Fruit fly (Drosophila melanogaster) whole organism, embryonic: ENCODE results near the gene SNRPG.

Source experiments
- ATbp ChIP-seq: fragments of 200-800 bp; sonication (Bioruptor generic); optimal IDR thresholded peaks from 2 replicates; lab custom pipeline; 2017; ENCODE audit warnings: missing biosample characterization, mild to moderate bottlenecking, missing genetic modification characterization, missing genetic modification reagents
- CG10267 ChIP-seq: fragments of 200-800 bp; sonication (Bioruptor generic); optimal IDR thresholded peaks from 2 replicates; lab custom pipeline; 2018; ENCODE audit warnings: missing biosample characterization, mild to moderate bottlenecking, missing genetic modification characterization, moderate library complexity
- CG11247 ChIP-seq: fragments of 200-800 bp; sonication (Bioruptor generic); IDR thresholded peaks from 2 replicates; pipeline ENCODE4 v1.3.6; 2022; ENCODE audit warnings: missing biosample characterization, missing genetic modification characterization
- CG12071 ChIP-seq: fragments of 200-800 bp; sonication (Bioruptor generic); optimal IDR thresholded peaks from 3 replicates; lab custom pipeline; 2018; ENCODE audit warnings: missing biosample characterization, mild to moderate bottlenecking, missing genetic modification characterization
- CG12391 ChIP-seq: fragments of 200-800 bp; sonication (Bioruptor generic); optimal IDR thresholded peaks from 3 replicates; lab custom pipeline; 2018; ENCODE audit warnings: missing biosample characterization, mild to moderate bottlenecking, missing genetic modification characterization, moderate library complexity
- CG13287 ChIP-seq: fragments of 200-800 bp; sonication (Bioruptor generic); IDR thresholded peaks from 2 replicates; pipeline ENCODE4 v1.3.6; 2022; ENCODE audit warnings: missing biosample characterization, missing genetic modification characterization; ENCODE audit not compliant: partially characterized antibody
- CG14710 ChIP-seq: fragments of 200-800 bp; sonication (Bioruptor generic); optimal IDR thresholded peaks from 3 replicates; lab custom pipeline; 2019; ENCODE audit warnings: missing biosample characterization, mild to moderate bottlenecking, missing genetic modification characterization, moderate library complexity
- CG14860 ChIP-seq: fragments of 200-800 bp; sonication (Bioruptor generic); IDR thresholded peaks from 3 replicates; pipeline ENCODE4 v1.3.6; 2022; ENCODE audit warnings: missing biosample characterization, missing genetic modification characterization; ENCODE audit not compliant: partially characterized antibody
- CG18262 ChIP-seq: fragments of 200-800 bp; optimal IDR thresholded peaks from 3 replicates; lab custom pipeline; 2019; ENCODE audit warnings: missing biosample characterization, mild to moderate bottlenecking, missing genetic modification characterization, moderate library complexity
- CG2116 ChIP-seq: fragments of 200-800 bp; sonication (Bioruptor generic); optimal IDR thresholded peaks from 3 replicates; lab custom pipeline; 2018; ENCODE audit warnings: missing biosample characterization, mild to moderate bottlenecking, missing genetic modification characterization
- CG30020 ChIP-seq: fragments of 200-800 bp; optimal IDR thresholded peaks from 2 replicates; lab custom pipeline; 2019; ENCODE audit warnings: missing biosample characterization, mild to moderate bottlenecking, missing genetic modification characterization, moderate library complexity
- CG32532 ChIP-seq: fragments of 200-800 bp; sonication (Bioruptor generic); IDR thresholded peaks from 2 replicates; pipeline ENCODE4 v1.3.6; 2022; ENCODE audit warnings: missing biosample characterization, missing genetic modification characterization
- CG4360 ChIP-seq: fragments of 200-800 bp; sonication (Bioruptor generic); IDR thresholded peaks from 2 replicates; pipeline ENCODE4 v1.3.6; 2022; ENCODE audit warnings: missing biosample characterization, missing genetic modification characterization
- CG4707 ChIP-seq: fragments of 200-800 bp; sonication (Bioruptor generic); optimal IDR thresholded peaks from 2 replicates; lab custom pipeline; 2018; ENCODE audit warnings: missing biosample characterization, mild to moderate bottlenecking, missing genetic modification characterization, moderate library complexity
- CG8290 ChIP-seq, 3 experiments: fragments of 200-800 bp; sonication (Bioruptor generic); optimal IDR thresholded peaks; 2 replicates each; lab custom pipeline; 2016 to 2019; ENCODE audit warnings: missing biosample characterization in 3 of 3, missing genetic modification characterization in 3 of 3, mild to moderate bottlenecking in 2 of 3, moderate library complexity in 1 of 3
- CG9727 ChIP-seq: fragments of 200-800 bp; sonication (Bioruptor generic); optimal IDR thresholded peaks from 3 replicates; lab custom pipeline; 2017; ENCODE audit warnings: missing biosample characterization, mild to moderate bottlenecking, missing genetic modification characterization
- Dip2 ChIP-seq: fragments of 200-800 bp; sonication (Bioruptor generic); IDR thresholded peaks from 2 replicates; pipeline ENCODE4 v1.3.6; 2022; ENCODE audit warnings: missing biosample characterization, missing genetic modification characterization
- Doc2 ChIP-seq: fragments of 200-800 bp; sonication (Bioruptor generic); IDR thresholded peaks from 2 replicates; pipeline ENCODE4 v1.3.6; 2022; ENCODE audit warnings: missing biosample characterization, missing genetic modification characterization
- Dp ChIP-seq: fragments of 200-800 bp; sonication (Bioruptor generic); optimal IDR thresholded peaks from 2 replicates; lab custom pipeline; 2018; ENCODE audit warnings: missing biosample characterization, mild to moderate bottlenecking, missing genetic modification characterization, moderate library complexity
- E2f2 ChIP-seq: fragments of 200-800 bp; sonication (Bioruptor generic); IDR thresholded peaks from 2 replicates; pipeline ENCODE4 v1.3.6; 2022; ENCODE audit warnings: missing biosample characterization, missing genetic modification characterization
- HLH4C ChIP-seq: fragments of 200-800 bp; sonication (Bioruptor generic); IDR thresholded peaks from 3 replicates; pipeline ENCODE4 v1.3.6; 2022; ENCODE audit warnings: missing biosample characterization, missing genetic modification characterization; ENCODE audit not compliant: partially characterized antibody
- Hr39 ChIP-seq: fragments of >200 bp; optimal IDR thresholded peaks from 2 replicates; lab custom pipeline; 2017
- Med ChIP-seq: fragments of 200-800 bp; sonication (Bioruptor generic); peaks from one replicate; lab custom pipeline; 2016; ENCODE audit warnings: missing biosample characterization, missing genetic modification characterization, mild to moderate bottlenecking, inconsistent platforms, moderate library complexity
- Pdp1 ChIP-seq, 2 experiments: fragments of 200-800 bp; sonication (Bioruptor generic); optimal IDR thresholded peaks; 3 replicates each; lab custom pipeline; 2016; ENCODE audit warnings: missing biosample characterization in 2 of 2, missing genetic modification characterization in 2 of 2, mild to moderate bottlenecking in 1 of 2, moderate library complexity in 1 of 2
- Rfx ChIP-seq: fragments of 200-800 bp; sonication (Bioruptor generic); IDR thresholded peaks from 2 replicates; pipeline ENCODE4 v1.3.6; 2022; ENCODE audit warnings: missing biosample characterization, missing genetic modification characterization
- Tbp ChIP-seq: fragments of >200 bp; optimal IDR thresholded peaks from 2 replicates; lab custom pipeline; 2018; ENCODE audit warnings: missing biosample characterization, missing genetic modification characterization
- Xbp1 ChIP-seq: fragments of 200-800 bp; sonication (Bioruptor generic); optimal IDR thresholded peaks from 3 replicates; lab custom pipeline; 2016; ENCODE audit warnings: missing biosample characterization, mild to moderate bottlenecking, missing genetic modification characterization
- Xrp1 ChIP-seq: fragments of 200-800 bp; sonication (Bioruptor generic); IDR thresholded peaks from 2 replicates; pipeline ENCODE4 v1.3.6; 2022; ENCODE audit warnings: missing biosample characterization, missing genetic modification characterization
- bsh ChIP-seq, 2 experiments: fragments of 200-800 bp; sonication (Bioruptor generic); optimal IDR thresholded peaks; 2 replicates each; lab custom pipeline; 2017 to 2018; ENCODE audit warnings: mild to moderate bottlenecking in 2 of 2, missing biosample characterization in 2 of 2, missing genetic modification characterization in 2 of 2, moderate library complexity in 1 of 2
- chinmo ChIP-seq: fragments of 200-800 bp; sonication (Bioruptor generic); IDR thresholded peaks from 4 replicates; pipeline ENCODE4 v1.3.6; 2022; ENCODE audit warnings: missing biosample characterization, missing genetic modification characterization; ENCODE audit not compliant: partially characterized antibody
- exex ChIP-seq: fragments of 200-800 bp; sonication (Bioruptor generic); optimal IDR thresholded peaks from 4 replicates; lab custom pipeline; 2018; ENCODE audit warnings: missing biosample characterization, mild to moderate bottlenecking, missing genetic modification characterization, moderate library complexity
- gcm ChIP-seq: fragments of 200-800 bp; sonication (Bioruptor generic); optimal IDR thresholded peaks from 2 replicates; lab custom pipeline; 2019; ENCODE audit warnings: missing biosample characterization, mild to moderate bottlenecking, missing genetic modification characterization, moderate library complexity
- hb ChIP-seq: fragments of 200-800 bp; sonication (Bioruptor generic); IDR thresholded peaks from 3 replicates; pipeline ENCODE4 v1.3.6; 2022; ENCODE audit warnings: missing biosample characterization, missing genetic modification characterization; ENCODE audit not compliant: partially characterized antibody
- hbn ChIP-seq: fragments of 200-800 bp; sonication (Bioruptor generic); IDR thresholded peaks from 2 replicates; pipeline ENCODE4 v1.3.6; 2022; ENCODE audit warnings: missing biosample characterization, missing genetic modification characterization; ENCODE audit not compliant: partially characterized antibody
- her ChIP-seq: fragments of 200-800 bp; sonication (Bioruptor generic); optimal IDR thresholded peaks from 2 replicates; lab custom pipeline; 2016; ENCODE audit warnings: missing biosample characterization, missing genetic modification characterization
- lbe ChIP-seq: fragments of 200-800 bp; sonication (Bioruptor generic); optimal IDR thresholded peaks from 2 replicates; lab custom pipeline; 2016; ENCODE audit warnings: missing biosample characterization, mild to moderate bottlenecking, missing genetic modification characterization
- mld ChIP-seq: fragments of 200-800 bp; sonication (Bioruptor generic); IDR thresholded peaks from 3 replicates; pipeline ENCODE4 v1.3.6; 2022; ENCODE audit warnings: missing biosample characterization, missing genetic modification characterization; ENCODE audit not compliant: partially characterized antibody
- nmo ChIP-seq: fragments of 200-800 bp; sonication (Bioruptor generic); optimal IDR thresholded peaks from 2 replicates; lab custom pipeline; 2018; ENCODE audit warnings: missing biosample characterization, mild to moderate bottlenecking, missing genetic modification characterization, moderate library complexity
- psq ChIP-seq: fragments of 200-800 bp; sonication (Bioruptor generic); optimal IDR thresholded peaks from 2 replicates; lab custom pipeline; 2017; ENCODE audit warnings: missing biosample characterization, missing genetic modification characterization
- pzg ChIP-seq: fragments of 200-800 bp; sonication (Bioruptor generic); optimal IDR thresholded peaks from 3 replicates; lab custom pipeline; 2018; ENCODE audit warnings: missing biosample characterization, mild to moderate bottlenecking, missing genetic modification characterization, moderate library complexity
- row ChIP-seq: fragments of 200-800 bp; sonication (Bioruptor generic); IDR thresholded peaks from 3 replicates; pipeline ENCODE4 v1.3.6; 2022; ENCODE audit warnings: missing biosample characterization, missing genetic modification characterization
- sima ChIP-seq: fragments of 200-800 bp; sonication (Bioruptor generic); optimal IDR thresholded peaks from 2 replicates; lab custom pipeline; 2016; ENCODE audit warnings: missing biosample characterization, missing genetic modification characterization
- sna ChIP-seq: fragments of 200-800 bp; sonication (Bioruptor generic); IDR thresholded peaks from 2 replicates; pipeline ENCODE4 v1.3.6; 2022; ENCODE audit warnings: missing biosample characterization, missing genetic modification characterization; ENCODE audit not compliant: partially characterized antibody
- sug ChIP-seq: fragments of 200-800 bp; optimal IDR thresholded peaks from 2 replicates; lab custom pipeline; 2019; ENCODE audit warnings: missing biosample characterization, mild to moderate bottlenecking, missing genetic modification characterization, moderate library complexity
- unc-4 ChIP-seq: fragments of 200-800 bp; sonication (Bioruptor generic); IDR thresholded peaks from 2 replicates; pipeline ENCODE4 v1.3.6; 2022; ENCODE audit warnings: missing biosample characterization, missing genetic modification characterization; ENCODE audit not compliant: partially characterized antibody
- vnd ChIP-seq: fragments of 200-800 bp; sonication (Bioruptor generic); IDR thresholded peaks from 3 replicates; pipeline ENCODE4 v1.3.6; 2022; ENCODE audit warnings: missing biosample characterization, missing genetic modification characterization; ENCODE audit not compliant: partially characterized antibody
- vvl ChIP-seq: fragments of 200-800 bp; sonication (Bioruptor generic); IDR thresholded peaks from 2 replicates; pipeline ENCODE4 v1.3.6; 2022; ENCODE audit warnings: missing biosample characterization, missing genetic modification characterization

SNRPG gene

DNA sequence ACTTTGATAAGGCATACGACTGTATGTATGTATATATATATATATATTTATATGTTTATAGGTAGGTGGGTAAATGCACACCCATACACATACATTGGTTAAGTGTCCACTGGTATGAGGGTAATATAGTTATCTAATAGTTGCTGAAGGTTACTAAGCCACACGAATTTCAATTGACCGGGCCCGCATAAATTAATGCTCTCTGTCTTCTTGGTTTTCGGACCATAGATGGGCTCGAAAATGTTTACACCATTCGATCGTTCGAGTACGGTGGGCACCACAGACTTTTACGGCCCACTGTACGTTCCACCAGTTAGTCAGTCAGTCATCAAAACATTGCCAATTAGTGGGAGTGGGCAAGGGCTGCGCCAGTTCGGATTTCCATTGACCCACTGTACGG lies 44.8 kb downstream of the SNRPG start:
- TF ChIP-seq HLH4C (GFP tag; lab: Robert Waterston, UW), result 0 out of 3 replicates have a peak, but pooled peaks have one; percentile 14
- no peak for TF ChIP-seq her (GFP tag; lab: Kevin White, UChicago)
- no peak for TF ChIP-seq Hr39
- peak; percentile 57 for TF ChIP-seq gcm (GFP tag; lab: Kevin White, UChicago)
- peak; percentile 1 for TF ChIP-seq exex (tag; lab: Kevin White, UChicago)
- TF ChIP-seq ATbp (GFP tag; lab: Kevin White, UChicago), result no peak
- 0 out of 2 replicates have a peak, but pooled peaks have one; percentile 27 for TF ChIP-seq Xrp1
- TF ChIP-seq sug (tag; lab: Kevin White, UChicago), result peak; percentile 24
- TF ChIP-seq psq (GFP tag; lab: Kevin White, UChicago), result no peak
- peak; percentile 54; the same call in 1 of the 2 replicates for TF ChIP-seq vvl (GFP tag; lab: Robert Waterston, UW)
- 0 out of 2 replicates have a peak, but pooled peaks have one; percentile 8 for TF ChIP-seq Rfx (GFP tag; lab: Robert Waterston, UW)
- TF ChIP-seq CG4707 (GFP tag; lab: Kevin White, UChicago), result peak; percentile 68
- 0 out of 4 replicates have a peak, but pooled peaks have one; percentile 38 for TF ChIP-seq chinmo
- peak; percentile 23; the same call in 1 of the 2 replicates for TF ChIP-seq CG32532 (GFP tag; lab: Robert Waterston, UW)
- 0 out of 3 replicates have a peak, but pooled peaks have one; percentile 12 for TF ChIP-seq row
- no peak for TF ChIP-seq Dip2
- peak; percentile 27 for TF ChIP-seq Med (GFP tag; lab: Kevin White, UChicago)
- no peak for TF ChIP-seq sima (GFP tag; lab: Kevin White, UChicago)
- no peak for TF ChIP-seq Xbp1 (GFP tag; lab: Kevin White, UChicago)

- peak; percentile 16 for TF ChIP-seq nmo
- TF ChIP-seq CG13287, result peak; percentile 93
- TF ChIP-seq sna (GFP tag; lab: Robert Waterston, UW), result peak; percentile 92
- peak; percentile 41 for TF ChIP-seq CG12391
- no peak for TF ChIP-seq bsh (GFP tag; optimal IDR thresholded peaks at IDR 0.05; lab: Kevin White, UChicago)
- TF ChIP-seq pzg (GFP tag; lab: Kevin White, UChicago), result peak; percentile 28
- peak; percentile 88 for TF ChIP-seq hbn (GFP tag; lab: Robert Waterston, UW)
- peak; percentile 38 for TF ChIP-seq CG10267 (tag; lab: Kevin White, UChicago)
- TF ChIP-seq CG12071 (GFP tag; lab: Kevin White, UChicago), result no peak
- TF ChIP-seq CG9727, result no peak
- no peak for TF ChIP-seq CG11247 (GFP tag; lab: Robert Waterston, UW)
- no peak for TF ChIP-seq Doc2 (GFP tag; lab: Robert Waterston, UW)
- 0 out of 3 replicates have a peak, but pooled peaks have one; percentile 17 for TF ChIP-seq row
- peak; percentile 53 for TF ChIP-seq CG8290 (GFP tag; optimal IDR thresholded peaks at IDR 0.05; lab: Kevin White, UChicago)
- no peak for TF ChIP-seq CG8290 (tag; optimal IDR thresholded peaks at IDR 0.05; lab: Kevin White, UChicago)
- TF ChIP-seq hb (GFP tag; lab: Robert Waterston, UW), result peak; percentile 95
- TF ChIP-seq E2f2 (GFP tag; lab: Robert Waterston, UW), result peak; percentile 29; the same call in 1 of the 2 replicates
- peak; percentile 96 for TF ChIP-seq vnd (GFP tag; lab: Robert Waterston, UW)
- TF ChIP-seq lbe, result peak; percentile 33
- peak; percentile 27 for TF ChIP-seq sug (tag; lab: Kevin White, UChicago)
- TF ChIP-seq CG2116, result peak; percentile 90
- TF ChIP-seq CG4360 (GFP tag; lab: Robert Waterston, UW), result peak; percentile 70
- no peak for TF ChIP-seq Tbp (GFP tag; lab: Kevin White, UChicago)
- TF ChIP-seq CG14860, result peak; percentile 98
- TF ChIP-seq CG18262 (tag; lab: Kevin White, UChicago), result peak; percentile 24
- peak; percentile 49 for TF ChIP-seq CG30020 (tag; lab: Kevin White, UChicago)
- peak in 1 of 2 experiments; percentile 14 for TF ChIP-seq Pdp1 (GFP tag; optimal IDR thresholded peaks at IDR 0.05; lab: Kevin White, UChicago)
- TF ChIP-seq Dp (GFP tag; lab: Kevin White, UChicago), result peak; percentile 43
- TF ChIP-seq mld (GFP tag; lab: Robert Waterston, UW), result peak; percentile 88; the same call in 2 of the 3 replicates
- peak; percentile 79 for TF ChIP-seq CG14710
- peak; percentile 89 for TF ChIP-seq unc-4 (GFP tag; lab: Robert Waterston, UW)
Observed at dm6 chrX:16593418-16593817, 46.8 kb downstream of the SNRPG start, which contains the start of the genes SMC3 and Ubc7. TSS of gene SMC3 (minus strand) at chrX:16593439. TSS of gene Ubc7 (plus strand) at chrX:16593677.
